Worm (Caenorhabditis elegans) whole organism, mixed stage, embryonic: Measurements from ENCODE around the gene C02G6.2.

Experiments used
- M03D4.4 ChIP-seq: sonication (generic microtip); optimal IDR thresholded peaks from 2 replicates; lab custom pipeline; 2017; ENCODE audit warnings: mild to moderate bottlenecking, missing genetic modification characterization, missing compliant biosample characterization
- bed-3 ChIP-seq: fragments of 200-800 bp; sonication (Bioruptor generic); optimal IDR thresholded peaks from 3 replicates; lab custom pipeline; 2018; ENCODE audit warnings: mild to moderate bottlenecking, missing genetic modification characterization, moderate library complexity, missing compliant biosample characterization
- blmp-1 ChIP-seq: fragments of 150-350 bp; optimal IDR thresholded peaks from 2 replicates; lab custom pipeline; 2014; ENCODE audit warnings: missing biosample characterization, missing genetic modification characterization
- ceh-39 ChIP-seq: fragments of 150-350 bp; optimal IDR thresholded peaks from 2 replicates; lab custom pipeline; 2014; ENCODE audit warnings: missing biosample characterization, missing genetic modification characterization
- ceh-43 ChIP-seq: fragments of 200-800 bp; sonication (Bioruptor generic); optimal IDR thresholded peaks from 2 replicates; lab custom pipeline; 2018; ENCODE audit warnings: mild to moderate bottlenecking, missing genetic modification characterization, moderate library complexity, missing compliant biosample characterization
- ceh-83 ChIP-seq: fragments of 200-800 bp; sonication (Bioruptor generic); optimal IDR thresholded peaks from 2 replicates; lab custom pipeline; 2018; ENCODE audit warnings: mild to moderate bottlenecking, missing genetic modification characterization, missing compliant biosample characterization
- ces-1 ChIP-seq: fragments of 150-350 bp; optimal IDR thresholded peaks from 2 replicates; lab custom pipeline; 2014; ENCODE audit warnings: missing biosample characterization, missing genetic modification reagents, missing genetic modification characterization
- cnd-1 ChIP-seq: fragments of 200-800 bp; sonication (Bioruptor generic); optimal IDR thresholded peaks from 2 replicates; lab custom pipeline; 2018; ENCODE audit warnings: mild to moderate bottlenecking, missing genetic modification characterization, missing compliant biosample characterization
- drap-1 ChIP-seq: fragments of 200-800 bp; sonication (Bioruptor generic); optimal IDR thresholded peaks from 3 replicates; lab custom pipeline; 2018; ENCODE audit warnings: mild to moderate bottlenecking, missing genetic modification characterization, missing compliant biosample characterization
- elt-1 ChIP-seq: sonication (generic microtip); optimal IDR thresholded peaks from 2 replicates; lab custom pipeline; 2017; ENCODE audit warnings: missing genetic modification characterization, mild to moderate bottlenecking, missing compliant biosample characterization, antibody characterized with exemption, moderate library complexity, borderline replicate concordance; ENCODE audit not compliant: insufficient read depth
- elt-3 ChIP-seq: fragments of 150-350 bp; optimal IDR thresholded peaks from 2 replicates; lab custom pipeline; 2014; ENCODE audit warnings: missing biosample characterization, missing genetic modification characterization
- flh-1 ChIP-seq: fragments of 200-800 bp; sonication (Bioruptor generic); optimal IDR thresholded peaks from 2 replicates; lab custom pipeline; 2018; ENCODE audit warnings: mild to moderate bottlenecking, missing genetic modification characterization, moderate library complexity, missing compliant biosample characterization
- ham-2 ChIP-seq: fragments of 200-800 bp; sonication (Bioruptor generic); optimal IDR thresholded peaks from 2 replicates; lab custom pipeline; 2018; ENCODE audit warnings: mild to moderate bottlenecking, missing genetic modification characterization, missing compliant biosample characterization
- hlh-1 ChIP-seq: fragments of 150-350 bp; optimal IDR thresholded peaks from 2 replicates; lab custom pipeline; 2014; ENCODE audit warnings: missing biosample characterization, missing genetic modification reagents, missing genetic modification characterization
- lin-13 ChIP-seq: fragments of 150-350 bp; optimal IDR thresholded peaks from 2 replicates; lab custom pipeline; 2014; ENCODE audit warnings: missing biosample characterization, missing genetic modification characterization
- lin-32 ChIP-seq: fragments of 200-800 bp; sonication (Bioruptor generic); optimal IDR thresholded peaks from 2 replicates; lab custom pipeline; 2018; ENCODE audit warnings: mild to moderate bottlenecking, missing genetic modification characterization, missing compliant biosample characterization
- mab-5 ChIP-seq: fragments of 150-350 bp; optimal IDR thresholded peaks from 2 replicates; lab custom pipeline; 2014; ENCODE audit warnings: missing biosample characterization, missing genetic modification characterization
- mep-1 ChIP-seq: fragments of 150-350 bp; optimal IDR thresholded peaks from 2 replicates; lab custom pipeline; 2017; ENCODE audit warnings: missing biosample characterization, missing genetic modification reagents, missing genetic modification characterization, inconsistent platforms
- mls-2 ChIP-seq: sonication (generic microtip); optimal IDR thresholded peaks from 2 replicates; lab custom pipeline; 2016; ENCODE audit warnings: mild to moderate bottlenecking, missing genetic modification characterization, moderate library complexity, missing compliant biosample characterization
- nhr-12 ChIP-seq: fragments of 150-350 bp; optimal IDR thresholded peaks from 2 replicates; lab custom pipeline; 2014; ENCODE audit warnings: missing biosample characterization, missing genetic modification characterization
- nhr-2 ChIP-seq: fragments of 150-350 bp; optimal IDR thresholded peaks from 2 replicates; lab custom pipeline; 2014; ENCODE audit warnings: missing biosample characterization, missing genetic modification characterization
- nhr-28 ChIP-seq: fragments of 150-350 bp; optimal IDR thresholded peaks from 2 replicates; lab custom pipeline; 2014; ENCODE audit warnings: missing biosample characterization, missing genetic modification characterization
- nhr-76 ChIP-seq: sonication (generic microtip); optimal IDR thresholded peaks from 2 replicates; lab custom pipeline; 2017; ENCODE audit warnings: missing biosample characterization, missing genetic modification characterization
- pha-4 ChIP-seq: fragments of 150-350 bp; optimal IDR thresholded peaks from 2 replicates; lab custom pipeline; 2018; ENCODE audit warnings: missing biosample characterization, missing genetic modification reagents, missing genetic modification characterization
- sem-2 ChIP-seq: fragments of 200-800 bp; sonication (Bioruptor generic); optimal IDR thresholded peaks from 2 replicates; lab custom pipeline; 2018; ENCODE audit warnings: mild to moderate bottlenecking, missing genetic modification characterization, missing compliant biosample characterization
- snpc-4 ChIP-seq: fragments of 150-350 bp; optimal IDR thresholded peaks from 2 replicates; lab custom pipeline; 2014; ENCODE audit warnings: missing biosample characterization, missing genetic modification characterization
- sptf-1 ChIP-seq: sonication (generic microtip); optimal IDR thresholded peaks from 2 replicates; lab custom pipeline; 2017; ENCODE audit warnings: mild to moderate bottlenecking, missing genetic modification characterization, moderate library complexity, missing compliant biosample characterization
- tbx-8 ChIP-seq: fragments of 200-800 bp; sonication (Bioruptor generic); optimal IDR thresholded peaks from 2 replicates; lab custom pipeline; 2018; ENCODE audit warnings: mild to moderate bottlenecking, missing genetic modification characterization, moderate library complexity, missing compliant biosample characterization
- unc-120 ChIP-seq: sonication (generic microtip); optimal IDR thresholded peaks from 2 replicates; lab custom pipeline; 2017; ENCODE audit warnings: missing genetic modification characterization, missing compliant biosample characterization; ENCODE audit not compliant: poor library complexity, severe bottlenecking
- unc-39 ChIP-seq: fragments of 150-350 bp; optimal IDR thresholded peaks from 2 replicates; lab custom pipeline; 2014; ENCODE audit warnings: missing biosample characterization, missing genetic modification characterization
- unc-62 ChIP-seq: fragments of 150-350 bp; optimal IDR thresholded peaks from 2 replicates; lab custom pipeline; 2014; ENCODE audit warnings: missing biosample characterization, missing genetic modification reagents, missing genetic modification characterization
- zip-8 ChIP-seq: fragments of 150-350 bp; optimal IDR thresholded peaks from 2 replicates; lab custom pipeline; 2014; ENCODE audit warnings: missing biosample characterization, missing genetic modification characterization
- ztf-11 ChIP-seq: fragments of 150-350 bp; optimal IDR thresholded peaks from 2 replicates; lab custom pipeline; 2014; ENCODE audit warnings: missing biosample characterization, missing genetic modification characterization

C02G6.2 gene

ce11 chrV:5865085-5865484 is 6.8 kb upstream of the C02G6.2 start, which contains the start of gene F26F12.5:
TSS of gene F26F12.5 (minus strand) at chrV:5865185.
- TF ChIP-seq ceh-39 (tag; lab: Kevin White, UChicago), result no peak
- TF ChIP-seq nhr-76 (tag; lab: Kevin White, UChicago), result no peak
- no peak for TF ChIP-seq hlh-1 (tag; lab: Kevin White, UChicago)
- TF ChIP-seq M03D4.4, result no peak
- no peak for TF ChIP-seq unc-39 (tag; lab: Kevin White, UChicago)
- no peak for TF ChIP-seq ztf-11 (tag; lab: Kevin White, UChicago)
- no peak for TF ChIP-seq nhr-2
- TF ChIP-seq unc-120 (tag; lab: Kevin White, UChicago), result no peak
- TF ChIP-seq bed-3, result no peak
- TF ChIP-seq nhr-12 (tag; lab: Kevin White, UChicago), result no peak
- TF ChIP-seq mep-1 (tag; lab: Kevin White, UChicago), result no peak
- TF ChIP-seq sptf-1 (tag; lab: Kevin White, UChicago), result no peak
- no peak for TF ChIP-seq unc-62 (GFP tag; lab: Kevin White, UChicago)
- no peak for TF ChIP-seq nhr-28 (tag; lab: Kevin White, UChicago)
- TF ChIP-seq ceh-83 (GFP tag; lab: Kevin White, UChicago), result no peak
- no peak for TF ChIP-seq lin-13 (tag; lab: Kevin White, UChicago)
- no peak for TF ChIP-seq lin-32 (GFP tag; lab: Kevin White, UChicago)
- no peak for TF ChIP-seq zip-8 (tag; lab: Kevin White, UChicago)

ce11 chrV:5869227-5869626 is 2.6 kb upstream of the C02G6.2 start, which contains the start of gene F26F12.4:
TSS of gene F26F12.4 (minus strand) at chrV:5869327.
- TF ChIP-seq zip-8 (tag; lab: Kevin White, UChicago), result no peak
- no peak for TF ChIP-seq drap-1
- no peak for TF ChIP-seq unc-120 (tag; lab: Kevin White, UChicago)
- TF ChIP-seq unc-62 (GFP tag; lab: Kevin White, UChicago), result no peak

- TF ChIP-seq nhr-12 (tag; lab: Kevin White, UChicago) (no peak), nhr-2 (no peak), tbx-8 (GFP tag; lab: Kevin White, UChicago) (no peak), ham-2 (no peak), elt-3 (tag; lab: Kevin White, UChicago) (no peak), nhr-28 (tag; lab: Kevin White, UChicago) (no peak), elt-1 (tag; lab: Kevin White, UChicago) (no peak), ceh-39 (tag; lab: Kevin White, UChicago) (no peak), sem-2 (GFP tag; lab: Kevin White, UChicago) (no peak), mls-2 (tag; lab: Kevin White, UChicago) (no peak), drap-1 (no peak), M03D4.4 (no peak), unc-39 (tag; lab: Kevin White, UChicago) (no peak), ceh-43 (no peak), lin-13 (tag; lab: Kevin White, UChicago) (no peak), mep-1 (tag; lab: Kevin White, UChicago) (no peak), zip-8 (tag; lab: Kevin White, UChicago) (no peak), cnd-1 (tag; lab: Kevin White, UChicago) (no peak), pha-4 (no peak)
These were observed 5.1 kb downstream of the C02G6.2 start for ce11 chrV:5876966-5877365.

- no peak for TF ChIP-seq nhr-76 (tag; lab: Kevin White, UChicago)
- no peak for TF ChIP-seq ceh-39 (tag; lab: Kevin White, UChicago)
- TF ChIP-seq hlh-1 (tag; lab: Kevin White, UChicago), result no peak
- TF ChIP-seq ces-1 (GFP tag; lab: Kevin White, UChicago), result no peak
- no peak for TF ChIP-seq snpc-4
These were observed 8.2 kb downstream of the C02G6.2 start, which contains the start of gene C02G6.3 for ce11 chrV:5880064-5880463. TSS of gene C02G6.3 (plus strand) at chrV:5880364.

ce11 chrV:5882429-5882828 is 10.6 kb downstream of the C02G6.2 start:
- TF ChIP-seq ces-1 (GFP tag; lab: Kevin White, UChicago) (no peak), flh-1 (GFP tag; lab: Kevin White, UChicago) (no peak), mab-5 (tag; lab: Kevin White, UChicago) (no peak), zip-8 (tag; lab: Kevin White, UChicago) (no peak), ceh-39 (tag; lab: Kevin White, UChicago) (no peak), ham-2 (no peak), lin-32 (GFP tag; lab: Kevin White, UChicago) (no peak), nhr-12 (tag; lab: Kevin White, UChicago) (no peak), blmp-1 (no peak), M03D4.4 (no peak), unc-120 (tag; lab: Kevin White, UChicago) (no peak), nhr-28 (tag; lab: Kevin White, UChicago) (no peak), nhr-2 (no peak), sem-2 (GFP tag; lab: Kevin White, UChicago) (no peak), mls-2 (tag; lab: Kevin White, UChicago) (no peak), unc-39 (tag; lab: Kevin White, UChicago) (no peak)
